Fruit fly (Drosophila melanogaster) whole organism, pupa: ENCODE data around the gene CG18662.

Experiments
- CG10348 ChIP-seq: fragments of 200-800 bp; sonication (Bioruptor generic); IDR thresholded peaks from 2 replicates; pipeline ENCODE4 v1.3.6; 2022; ENCODE audit warnings: missing biosample characterization, missing genetic modification characterization
- CG12605 ChIP-seq: fragments of 200-800 bp; sonication (Bioruptor generic); IDR thresholded peaks from 2 replicates; pipeline ENCODE4 v1.3.6; 2022; ENCODE audit warnings: missing biosample characterization, missing genetic modification characterization
- CG34367 ChIP-seq: fragments of 200-800 bp; sonication (Bioruptor generic); optimal IDR thresholded peaks from 2 replicates; lab custom pipeline; 2018; ENCODE audit warnings: missing biosample characterization, mild to moderate bottlenecking, missing genetic modification characterization
- EcR ChIP-seq: fragments of 200-800 bp; sonication (Bioruptor generic); optimal IDR thresholded peaks from 3 replicates; lab custom pipeline; 2019; ENCODE audit warnings: missing biosample characterization, missing genetic modification characterization, mild to moderate bottlenecking, moderate library complexity, missing genetic modification reagents
- fd96Ca ChIP-seq: fragments of 200-800 bp; sonication (Bioruptor generic); IDR thresholded peaks from 3 replicates; pipeline ENCODE4 v1.3.6; 2022; ENCODE audit warnings: missing biosample characterization, missing genetic modification characterization

DNA sequence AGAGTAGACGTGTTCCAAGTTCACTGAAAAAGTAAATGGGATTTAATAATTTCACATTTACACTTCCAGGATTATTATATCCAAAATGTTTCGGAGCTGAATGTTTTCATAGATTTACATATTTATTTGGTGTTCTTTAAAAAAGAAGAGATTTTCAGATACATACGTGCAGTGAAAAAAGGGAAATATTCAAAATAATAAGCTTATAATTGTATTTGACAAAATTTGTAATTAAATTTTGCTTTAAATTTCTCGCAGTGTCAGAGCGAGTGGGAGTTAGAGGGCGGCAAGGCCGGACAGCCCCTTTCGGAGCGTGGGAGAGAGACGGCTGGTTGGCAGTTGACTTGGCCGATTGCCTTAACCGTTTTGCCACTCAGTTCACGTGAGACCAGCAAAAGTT is 43.5 kb upstream of the CG18662 start, which contains the start of gene Tsp29Fb:
- TF ChIP-seq CG12605 (GFP tag; lab: Robert Waterston, UW) (no peak), CG10348 (GFP tag; lab: Robert Waterston, UW) (no peak), CG34367 (tag; lab: Kevin White, UChicago) (no peak), fd96Ca (no peak), EcR (GFP tag; lab: Kevin White, UChicago) (no peak)
